Worm (Caenorhabditis elegans): ENCODE data around the gene ZK488.5.
A peak's percentile ranks its signal among the peaks of the same experiment; 100 is the strongest.

Gene ZK488.5

ce11 chrV:620987-621386 is 27.9 kb downstream of the ZK488.5 start:
- TF ChIP-seq zfh-2 (GFP tag; conservative IDR thresholded peaks at IDR 0.05) (peak; percentile 51; the same call in 1 of the 2 replicates), rcor-1 (GFP tag; IDR thresholded peaks at IDR 0.05) (no peak)

ce11 chrV:622902-623301 is 29.8 kb downstream of the ZK488.5 start, which contains the start of gene F48G7.5:
Gene F48G7.5, minus strand, starts transcription at chrV:622935.
- TF ChIP-seq dpff-1 (tag; optimal IDR thresholded peaks at IDR 0.05) (no peak), cebp-1 (GFP tag; IDR thresholded peaks at IDR 0.05) (no peak), cebp-1 (tag; optimal IDR thresholded peaks at IDR 0.05) (no peak), ama-1 (optimal IDR thresholded peaks at IDR 0.05) (no peak), ama-1 (GFP tag; optimal IDR thresholded peaks at IDR 0.05) (no peak), madf-8 (GFP tag; conservative IDR thresholded peaks at IDR 0.05) (no peak)

ce11 chrV:624922-625321 is 31.9 kb downstream of the ZK488.5 start, which contains the start of gene srt-17:
Gene srt-17, minus strand, starts transcription at chrV:625022.
- TF ChIP-seq K12H6.12 (tag; optimal IDR thresholded peaks at IDR 0.05), result no peak
- no peak for TF ChIP-seq nhr-90 (tag; optimal IDR thresholded peaks at IDR 0.05)
- no peak for TF ChIP-seq bed-2 (GFP tag; IDR thresholded peaks at IDR 0.05)
- TF ChIP-seq rcor-1 (GFP tag; IDR thresholded peaks at IDR 0.05), result no peak
- TF ChIP-seq hlh-12 (tag; optimal IDR thresholded peaks at IDR 0.05), result no peak

ce11 chrV:626321-626720 is 33.3 kb downstream of the ZK488.5 start, which contains the start of gene F48G7.7:
Gene F48G7.7, minus strand, starts transcription at chrV:626421.
- TF ChIP-seq F57C9.4 (tag; optimal IDR thresholded peaks at IDR 0.05) (no peak), madf-3 (GFP tag; IDR thresholded peaks at IDR 0.05) (no peak), unc-62 (GFP tag; optimal IDR thresholded peaks at IDR 0.05) (no peak)

ce11 chrV:627585-627984 is 34.5 kb downstream of the ZK488.5 start, which contains the start of gene F48G7.8:
Gene F48G7.8, minus strand, starts transcription at chrV:627685.
- TF ChIP-seq sdz-38 (tag; optimal IDR thresholded peaks at IDR 0.05) (no peak), attf-6 (GFP tag; IDR thresholded peaks at IDR 0.05) (no peak), cebp-2 (GFP tag; IDR thresholded peaks at IDR 0.05) (no peak), ccch-3 (GFP tag; optimal IDR thresholded peaks at IDR 0.05) (no peak), aptf-3 (GFP tag; IDR thresholded peaks at IDR 0.05) (no peak), snpc-3.4 (tag; optimal IDR thresholded peaks at IDR 0.05) (no peak), ztf-6 (GFP tag; IDR thresholded peaks at IDR 0.05) (no peak), K12H6.12 (tag; optimal IDR thresholded peaks at IDR 0.05) (no peak), lag-1 (GFP tag; IDR thresholded peaks at IDR 0.05) (no peak), nhr-179 (tag; optimal IDR thresholded peaks at IDR 0.05) (no peak), lin-26 (GFP tag; IDR thresholded peaks at IDR 0.05) (no peak), zim-3 (tag; optimal IDR thresholded peaks at IDR 0.05) (no peak), Y53F4B.3 (GFP tag; IDR thresholded peaks at IDR 0.05) (no peak), B0019.2 (GFP tag; conservative IDR thresholded peaks at IDR 0.05) (no peak), madf-8 (GFP tag; conservative IDR thresholded peaks at IDR 0.05) (no peak), ets-4 (GFP tag; optimal IDR thresholded peaks at IDR 0.05) (no peak), chd-7 (tag; optimal IDR thresholded peaks at IDR 0.05) (no peak)

- TF ChIP-seq D2030.7 (GFP tag; IDR thresholded peaks at IDR 0.05) (no peak), lsl-1 (GFP tag; optimal IDR thresholded peaks at IDR 0.05) (no peak), F55B11.4 (tag; optimal IDR thresholded peaks at IDR 0.05; ENCODE audit: borderline replicate concordance, insufficient read depth) (no peak), Y79H2A.3 (GFP tag; conservative IDR thresholded peaks at IDR 0.05) (no peak), ztf-3 (GFP tag; optimal IDR thresholded peaks at IDR 0.05) (no peak), dpl-1 (GFP tag; optimal IDR thresholded peaks at IDR 0.05) (no peak), hlh-26 (GFP tag; conservative IDR thresholded peaks at IDR 0.05) (no peak), nfya-2 (GFP tag; IDR thresholded peaks at IDR 0.05) (no peak), Y53F4B.3 (GFP tag; IDR thresholded peaks at IDR 0.05) (no peak), B0019.2 (GFP tag; conservative IDR thresholded peaks at IDR 0.05) (no peak), egrh-3 (GFP tag; IDR thresholded peaks at IDR 0.05) (no peak), madf-10 (tag; optimal IDR thresholded peaks at IDR 0.05) (no peak), cebp-1 (GFP tag; IDR thresholded peaks at IDR 0.05) (no peak), cebp-1 (tag; optimal IDR thresholded peaks at IDR 0.05) (no peak), F39B2.1 (GFP tag; IDR thresholded peaks at IDR 0.05) (no peak), die-1 (tag; optimal IDR thresholded peaks at IDR 0.05) (no peak), bed-2 (GFP tag; IDR thresholded peaks at IDR 0.05) (no peak)
These were observed 35.5 kb downstream of the ZK488.5 start, which contains the start of gene F48G7.9 for ce11 chrV:628527-628926. Gene F48G7.9, minus strand, starts transcription at chrV:628627.

Measured in whole organism, young adult.